Worm (Caenorhabditis elegans) whole organism, L2 larva: ENCODE data around the gene C33D9.13.
A peak's percentile ranks its signal among the peaks of the same experiment; 100 is the strongest.
"Not testable (repeated sequence)": the region's sequence is repeated elsewhere in the genome, so short reads cannot be mapped to it uniquely, and the experiment has no call there.

ENCODE experiments used
- C34F6.9 ChIP-seq: fragments of 150-350 bp; optimal IDR thresholded peaks from 2 replicates; lab custom pipeline; 2014; ENCODE audit warnings: missing biosample characterization, missing genetic modification characterization
- F13H6.1 ChIP-seq: sonication (generic microtip); optimal IDR thresholded peaks from 2 replicates; lab custom pipeline; 2016; ENCODE audit warnings: missing genetic modification characterization, missing compliant biosample characterization
- alr-1 ChIP-seq: fragments of 150-350 bp; optimal IDR thresholded peaks from 2 replicates; lab custom pipeline; 2014; ENCODE audit warnings: missing biosample characterization, missing genetic modification characterization
- ama-1 ChIP-seq: fragments of 150-350 bp; optimal IDR thresholded peaks from 2 replicates; lab custom pipeline; 2018; ENCODE audit warnings: inconsistent platforms
- blmp-1 ChIP-seq: sonication (generic microtip); optimal IDR thresholded peaks from 2 replicates; lab custom pipeline; 2017; ENCODE audit warnings: missing genetic modification characterization, mild to moderate bottlenecking, missing compliant biosample characterization, antibody characterized with exemption, moderate library complexity; ENCODE audit not compliant: insufficient read depth
- ceh-16 ChIP-seq: fragments of 150-350 bp; optimal IDR thresholded peaks from 2 replicates; lab custom pipeline; 2014; ENCODE audit warnings: missing biosample characterization, missing genetic modification characterization
- ceh-82 ChIP-seq: fragments of 150-350 bp; optimal IDR thresholded peaks from 2 replicates; lab custom pipeline; 2014; ENCODE audit warnings: missing biosample characterization, missing genetic modification characterization
- crh-2 ChIP-seq: sonication (generic microtip); optimal IDR thresholded peaks from 2 replicates; lab custom pipeline; 2017; ENCODE audit warnings: missing biosample characterization, missing genetic modification characterization
- egl-27 ChIP-seq: sonication (generic microtip); optimal IDR thresholded peaks from 3 replicates; lab custom pipeline; 2017; ENCODE audit warnings: missing biosample characterization, missing genetic modification reagents, missing genetic modification characterization
- elt-3 ChIP-seq: sonication (generic microtip); optimal IDR thresholded peaks from 2 replicates; lab custom pipeline; 2017; ENCODE audit warnings: missing biosample characterization, missing genetic modification characterization
- fos-1 ChIP-seq: fragments of 150-350 bp; optimal IDR thresholded peaks from 2 replicates; lab custom pipeline; 2014; ENCODE audit warnings: missing biosample characterization, missing genetic modification characterization
- gmeb-1 ChIP-seq: fragments of 150-350 bp; optimal IDR thresholded peaks from 2 replicates; lab custom pipeline; 2014; ENCODE audit warnings: missing biosample characterization, missing genetic modification characterization
- lin-11 ChIP-seq: fragments of 150-350 bp; sonication (generic microtip); optimal IDR thresholded peaks from 2 replicates; lab custom pipeline; 2014; ENCODE audit warnings: missing biosample characterization, missing genetic modification characterization, inconsistent platforms, mixed read lengths
- lin-13 ChIP-seq: fragments of 150-350 bp; optimal IDR thresholded peaks from 2 replicates; lab custom pipeline; 2014; ENCODE audit warnings: missing biosample characterization, missing genetic modification reagents, missing genetic modification characterization
- lin-39 ChIP-seq: fragments of 150-350 bp; optimal IDR thresholded peaks from 2 replicates; lab custom pipeline; 2014; ENCODE audit warnings: missing biosample characterization, missing genetic modification reagents, missing genetic modification characterization
- lsy-2 ChIP-seq, 2 experiments: fragments of 150-350 bp in 1 of 2; sonication (generic microtip) in 1 of 2; optimal IDR thresholded peaks; 2 replicates each; lab custom pipeline; 2014 to 2017; ENCODE audit warnings: missing biosample characterization in 2 of 2, missing genetic modification characterization in 2 of 2
- mab-5 ChIP-seq: fragments of 150-350 bp; optimal IDR thresholded peaks from 2 replicates; lab custom pipeline; 2014; ENCODE audit warnings: missing biosample characterization, missing genetic modification characterization
- mbf-1 ChIP-seq: sonication (generic microtip); optimal IDR thresholded peaks from 2 replicates; lab custom pipeline; 2017; ENCODE audit warnings: missing biosample characterization, missing genetic modification characterization
- mdl-1 ChIP-seq, 2 experiments: fragments of 150-350 bp in 1 of 2; sonication (generic microtip) in 1 of 2; optimal IDR thresholded peaks; 2 replicates each; lab custom pipeline; 2017; ENCODE audit warnings: missing biosample characterization in 2 of 2, missing genetic modification characterization in 2 of 2
- nhr-10 ChIP-seq: sonication (generic microtip); optimal IDR thresholded peaks from 2 replicates; lab custom pipeline; 2017; ENCODE audit warnings: missing biosample characterization, missing genetic modification characterization
- nhr-11 ChIP-seq: fragments of 150-350 bp; optimal IDR thresholded peaks from 2 replicates; lab custom pipeline; 2014; ENCODE audit warnings: missing biosample characterization, missing genetic modification characterization
- nhr-12 ChIP-seq: fragments of 150-350 bp; optimal IDR thresholded peaks from 2 replicates; lab custom pipeline; 2014; ENCODE audit warnings: missing biosample characterization, missing genetic modification characterization
- nhr-129 ChIP-seq: fragments of 150-350 bp; optimal IDR thresholded peaks from 2 replicates; lab custom pipeline; 2014; ENCODE audit warnings: missing biosample characterization, missing genetic modification characterization
- nhr-21 ChIP-seq: fragments of 150-350 bp; optimal IDR thresholded peaks from 2 replicates; lab custom pipeline; 2014; ENCODE audit warnings: missing biosample characterization, missing genetic modification characterization
- nhr-237 ChIP-seq: fragments of 150-350 bp; optimal IDR thresholded peaks from 2 replicates; lab custom pipeline; 2014; ENCODE audit warnings: missing biosample characterization, missing genetic modification characterization
- nhr-25 ChIP-seq: fragments of 150-350 bp; sonication (generic microtip); optimal IDR thresholded peaks from 3 replicates; lab custom pipeline; 2014; ENCODE audit warnings: missing biosample characterization, missing genetic modification characterization
- nhr-6 ChIP-seq: fragments of 150-350 bp; optimal IDR thresholded peaks from 2 replicates; lab custom pipeline; 2014; ENCODE audit warnings: missing biosample characterization, missing genetic modification characterization
- nhr-77 ChIP-seq: fragments of 150-350 bp; optimal IDR thresholded peaks from 2 replicates; lab custom pipeline; 2014; ENCODE audit warnings: missing biosample characterization, missing genetic modification characterization
- peb-1 ChIP-seq: fragments of 150-350 bp; optimal IDR thresholded peaks from 2 replicates; lab custom pipeline; 2014; ENCODE audit warnings: missing biosample characterization, missing genetic modification characterization
- sem-4 ChIP-seq: fragments of 150-350 bp; optimal IDR thresholded peaks from 2 replicates; lab custom pipeline; 2014; ENCODE audit warnings: missing biosample characterization, missing genetic modification reagents, missing genetic modification characterization
- skn-1 ChIP-seq: sonication (generic microtip); optimal IDR thresholded peaks from 2 replicates; lab custom pipeline; 2017; ENCODE audit warnings: missing biosample characterization, missing genetic modification characterization
- sma-3 ChIP-seq: sonication (generic microtip); optimal IDR thresholded peaks from 2 replicates; lab custom pipeline; 2016; ENCODE audit warnings: missing genetic modification reagents, missing genetic modification characterization, missing compliant biosample characterization
- sma-9 ChIP-seq, 2 experiments: fragments of 150-350 bp in 1 of 2; sonication (generic microtip) in 1 of 2; optimal IDR thresholded peaks; 2 replicates each; lab custom pipeline; 2014 to 2016; ENCODE audit warnings: missing genetic modification characterization in 2 of 2, mild to moderate bottlenecking in 1 of 2, missing biosample characterization in 1 of 2, missing compliant biosample characterization in 1 of 2, missing genetic modification reagents in 1 of 2, moderate library complexity in 1 of 2
- snpc-4 ChIP-seq: fragments of 150-350 bp; optimal IDR thresholded peaks from 2 replicates; lab custom pipeline; 2014; ENCODE audit warnings: missing biosample characterization, missing genetic modification characterization
- unc-55 ChIP-seq: fragments of 150-350 bp; sonication (generic microtip); optimal IDR thresholded peaks from 3 replicates; lab custom pipeline; 2014; ENCODE audit warnings: missing biosample characterization, missing genetic modification reagents, missing genetic modification characterization
- unc-62 ChIP-seq: fragments of 150-350 bp; optimal IDR thresholded peaks from 2 replicates; lab custom pipeline; 2014; ENCODE audit warnings: missing biosample characterization, missing genetic modification reagents, missing genetic modification characterization
- ztf-1 ChIP-seq: fragments of 200-800 bp; sonication (Bioruptor generic); conservative IDR thresholded peaks from 2 replicates; pipeline ENCODE4 v1.3.6; 2022; ENCODE audit warnings: missing genetic modification characterization, missing compliant biosample characterization
- ztf-11 ChIP-seq: sonication (generic microtip); optimal IDR thresholded peaks from 2 replicates; lab custom pipeline; 2017; ENCODE audit warnings: missing biosample characterization, missing genetic modification characterization
- ztf-4 ChIP-seq: fragments of 150-350 bp; optimal IDR thresholded peaks from 2 replicates; lab custom pipeline; 2014; ENCODE audit warnings: missing biosample characterization, missing genetic modification characterization

The C33D9.13 gene

DNA sequence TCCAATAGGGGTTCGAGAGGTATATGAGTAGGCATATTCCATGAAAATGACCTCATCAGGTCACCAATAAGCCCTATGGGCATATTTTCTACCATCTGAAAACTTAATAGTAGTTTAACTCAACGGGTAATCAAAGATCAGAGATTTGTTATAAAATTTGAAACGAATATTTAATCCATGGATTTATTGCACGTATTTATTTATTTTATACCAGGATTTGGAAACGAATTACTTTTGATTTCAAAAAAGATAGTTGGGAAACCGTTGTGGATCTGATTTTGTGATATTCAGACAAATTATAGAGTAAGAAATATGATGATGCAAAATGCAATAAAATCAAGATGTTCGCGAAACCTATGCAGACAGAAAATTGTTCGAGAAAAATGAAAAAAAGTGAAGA is 7.7 kb upstream of the C33D9.13 start, which contains the start of gene C33D9.3:
Gene C33D9.3, minus strand, starts transcription at position 101 of the 400 bp plus-strand sequence.
- TF ChIP-seq mbf-1 (tag; lab: Kevin White, UChicago) (no peak), lin-39 (tag; lab: Kevin White, UChicago) (no peak), mab-5 (tag; lab: Kevin White, UChicago) (no peak), egl-27 (tag; lab: Kevin White, UChicago) (no peak), unc-62 (GFP tag; lab: Kevin White, UChicago) (no peak), snpc-4 (no peak), nhr-12 (tag; lab: Kevin White, UChicago) (no peak), blmp-1 (tag; lab: Kevin White, UChicago) (no peak), nhr-129 (no peak), nhr-77 (tag; lab: Kevin White, UChicago) (no peak), nhr-21 (tag; lab: Kevin White, UChicago) (no peak)

DNA sequence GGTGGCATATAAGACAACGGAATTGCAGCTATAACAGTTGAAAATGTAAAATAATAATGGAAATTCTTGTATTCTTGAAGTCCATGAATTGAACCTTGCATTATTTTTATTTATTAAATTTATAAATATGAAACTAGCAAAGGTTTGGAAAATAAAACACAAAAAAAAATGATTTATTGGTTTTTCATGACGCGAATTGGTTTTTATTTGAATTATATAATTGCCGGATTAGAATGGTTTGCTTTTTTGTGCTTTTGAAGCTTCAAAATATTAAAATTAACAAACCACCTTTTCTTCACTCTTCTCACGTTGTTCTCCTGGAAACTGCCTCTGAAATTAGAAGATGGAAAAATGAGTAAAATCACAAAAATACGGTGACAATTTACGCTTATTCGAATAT is 5.1 kb upstream of the C33D9.13 start, which contains the start of gene sru-35:
Gene sru-35, minus strand, starts transcription at position 101 of the 400 bp plus-strand sequence.
- TF ChIP-seq lin-11 (tag; lab: Kevin White, UChicago) (no peak), nhr-12 (tag; lab: Kevin White, UChicago) (no peak), nhr-11 (tag; lab: Kevin White, UChicago) (no peak), alr-1 (tag; lab: Kevin White, UChicago) (no peak), lin-39 (tag; lab: Kevin White, UChicago) (no peak), nhr-25 (tag; lab: Kevin White, UChicago) (no peak), nhr-6 (tag; lab: Kevin White, UChicago) (no peak), sma-3 (no peak), ztf-11 (no peak)

DNA sequence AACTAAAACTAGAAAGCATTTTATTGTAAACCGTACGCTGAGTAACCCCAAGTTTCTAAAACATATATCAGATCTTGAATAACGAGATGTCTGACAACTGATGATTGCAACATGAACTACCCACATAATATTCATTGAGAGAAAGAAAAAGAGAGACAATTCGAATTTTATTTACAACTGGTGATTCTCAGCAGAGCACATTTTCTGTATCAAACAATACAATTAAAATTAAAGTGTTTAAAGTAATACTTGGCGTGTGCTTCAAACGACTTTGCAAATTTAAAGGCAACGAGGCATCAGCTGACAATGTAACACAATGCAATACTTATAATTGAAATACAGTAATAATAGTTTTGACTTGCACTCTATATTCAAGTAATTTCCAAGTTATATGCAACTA is 3.0 kb upstream of the C33D9.13 start, which contains the start of gene C33D9.10:
Gene C33D9.10, minus strand, starts transcription at position 101 of the 400 bp plus-strand sequence.
- not testable (repeated sequence) for TF ChIP-seq unc-55 (GFP tag; lab: Kevin White, UChicago); ama-1 (lab: Kevin White, UChicago); ztf-4 (tag; lab: Kevin White, UChicago)
- TF ChIP-seq, all 48 proteins: peak for 0; not testable (repeated sequence) for 48

DNA sequence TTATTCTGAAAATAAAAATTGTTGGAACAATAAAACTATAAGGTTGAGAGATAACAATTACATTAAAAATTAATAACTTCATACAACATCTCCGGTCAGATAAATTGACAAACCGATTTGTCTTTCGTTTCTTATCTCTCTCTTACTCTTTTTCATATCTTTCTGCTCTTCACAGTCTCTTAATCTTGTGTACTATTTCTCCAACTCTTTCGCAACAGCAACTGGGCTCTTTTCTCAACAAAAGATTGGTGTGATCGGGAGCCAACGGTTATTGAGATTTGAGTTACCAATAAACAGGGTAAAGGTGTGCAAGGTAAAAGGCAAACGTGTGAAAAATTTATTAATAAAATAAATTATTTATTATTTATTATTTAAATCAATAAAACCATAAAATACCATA is 1.6 kb upstream of the C33D9.13 start, which contains the start of gene C33D9.8:
Gene C33D9.8, minus strand, starts transcription at position 99 of the 400 bp plus-strand sequence.
- TF ChIP-seq ztf-4 (tag; lab: Kevin White, UChicago): no peak
- no peak for TF ChIP-seq nhr-129
- TF ChIP-seq lin-13 (GFP tag; lab: Kevin White, UChicago): no peak
- TF ChIP-seq C34F6.9 (tag; lab: Kevin White, UChicago): peak; percentile 40
- no peak for TF ChIP-seq lin-39 (tag; lab: Kevin White, UChicago)
- peak in 1 of 2 experiments; percentile 30 for TF ChIP-seq lsy-2 (tag; optimal IDR thresholded peaks at IDR 0.05; lab: Kevin White, UChicago)
- peak; percentile 60 for TF ChIP-seq unc-55 (GFP tag; lab: Kevin White, UChicago)
- TF ChIP-seq alr-1 (tag; lab: Kevin White, UChicago): no peak
- no peak for TF ChIP-seq crh-2 (tag; lab: Kevin White, UChicago)
- TF ChIP-seq ztf-11: no peak
- no peak for TF ChIP-seq nhr-237 (tag; lab: Kevin White, UChicago)
- no peak for TF ChIP-seq ceh-82 (tag; lab: Kevin White, UChicago)
- TF ChIP-seq, all 48 proteins: peak for 3

DNA sequence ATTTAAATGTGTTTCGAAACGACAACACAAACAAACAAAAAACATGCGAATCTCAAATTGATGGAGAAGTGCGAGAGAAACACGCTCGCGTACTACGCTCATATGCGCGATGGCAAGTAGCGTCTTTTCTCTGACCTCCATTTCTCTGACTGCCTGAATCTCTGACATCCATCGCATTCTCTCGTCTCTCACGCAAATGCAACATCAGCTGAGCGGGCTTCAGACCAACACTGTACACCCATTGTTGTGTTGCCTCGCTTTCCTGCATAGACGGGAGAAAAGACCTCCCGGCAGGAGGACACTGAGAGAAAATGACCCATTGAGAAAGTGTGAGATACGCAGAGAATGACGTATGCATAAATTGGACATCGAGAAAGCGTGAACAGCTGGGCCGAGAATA is 2.9 kb downstream of the C33D9.13 start:
- peak in 1 of 2 experiments; percentile 48 for TF ChIP-seq mdl-1 (tag; optimal IDR thresholded peaks at IDR 0.05; lab: Kevin White, UChicago)
- peak; percentile 88 for TF ChIP-seq C34F6.9 (tag; lab: Kevin White, UChicago)
- peak; percentile 34 for TF ChIP-seq crh-2 (tag; lab: Kevin White, UChicago)
- TF ChIP-seq nhr-10 (tag; lab: Kevin White, UChicago): no peak
- no peak for TF ChIP-seq nhr-77 (tag; lab: Kevin White, UChicago)
- TF ChIP-seq ztf-4 (tag; lab: Kevin White, UChicago): no peak
- peak; percentile 73 for TF ChIP-seq sma-9 (GFP tag; optimal IDR thresholded peaks at IDR 0.05; lab: Kevin White, UChicago)
- TF ChIP-seq sma-9 (tag; optimal IDR thresholded peaks at IDR 0.05; lab: Kevin White, UChicago): no peak
- TF ChIP-seq peb-1 (tag; lab: Kevin White, UChicago): peak; percentile 74
- TF ChIP-seq egl-27 (tag; lab: Kevin White, UChicago): peak; percentile 84
- TF ChIP-seq elt-3 (tag; lab: Kevin White, UChicago): no peak
- TF ChIP-seq ceh-82 (tag; lab: Kevin White, UChicago): no peak
- no peak for TF ChIP-seq skn-1 (tag; lab: Kevin White, UChicago)
- no peak for TF ChIP-seq ztf-1 (GFP tag; lab: Robert Waterston, UW)
- TF ChIP-seq blmp-1 (tag; lab: Kevin White, UChicago): peak; percentile 52
- TF ChIP-seq nhr-6 (tag; lab: Kevin White, UChicago): peak; percentile 46
- TF ChIP-seq lsy-2 (tag; optimal IDR thresholded peaks at IDR 0.05; lab: Kevin White, UChicago): peak in 1 of 2 experiments; percentile 66
- TF ChIP-seq ztf-11: no peak
- peak; percentile 27 for TF ChIP-seq sem-4 (tag; lab: Kevin White, UChicago)
- peak; percentile 85 for TF ChIP-seq F13H6.1 (tag; lab: Kevin White, UChicago)
- TF ChIP-seq nhr-129: peak; percentile 96
- TF ChIP-seq mab-5 (tag; lab: Kevin White, UChicago): peak; percentile 9
- peak; percentile 57 for TF ChIP-seq sma-3
- no peak for TF ChIP-seq lin-13 (GFP tag; lab: Kevin White, UChicago)
- TF ChIP-seq nhr-21 (tag; lab: Kevin White, UChicago): peak; percentile 68
- TF ChIP-seq nhr-25 (tag; lab: Kevin White, UChicago): peak; percentile 94
- peak; percentile 70 for TF ChIP-seq gmeb-1
- TF ChIP-seq fos-1 (tag; lab: Kevin White, UChicago): peak; percentile 90
- TF ChIP-seq unc-55 (GFP tag; lab: Kevin White, UChicago): peak; percentile 45
- peak; percentile 41 for TF ChIP-seq ceh-16 (tag; lab: Kevin White, UChicago)
- peak; percentile 51 for TF ChIP-seq snpc-4
- TF ChIP-seq, all 48 proteins: peak for 21
